Worm (Caenorhabditis elegans): ENCODE measurements around the gene T27F7.12.

- TF ChIP-seq ceh-13 (GFP tag; optimal IDR thresholded peaks at IDR 0.05) = no peak
- no peak for TF ChIP-seq scrt-1 (GFP tag; IDR thresholded peaks at IDR 0.05)
- no peak for TF ChIP-seq ama-1 (optimal IDR thresholded peaks at IDR 0.05)
- no peak for TF ChIP-seq B0310.2 (tag; optimal IDR thresholded peaks at IDR 0.05)
- no peak for TF ChIP-seq tbx-11 (GFP tag; IDR thresholded peaks at IDR 0.05)
- no peak for TF ChIP-seq sea-1 (GFP tag; conservative IDR thresholded peaks at IDR 0.05)
These were observed 30.7 kb downstream of the T27F7.12 start for ce11 chrII:5020513-5021081.

Data from whole organism, early embryonic.